Fruit fly (Drosophila melanogaster) whole organism: ENCODE measurements around the gene Hk.

Experiments used
- CG8478 ChIP-seq: fragments of >200 bp; optimal IDR thresholded peaks from 2 replicates; lab custom pipeline; 2018; ENCODE audit warnings: inconsistent platforms
- EcR ChIP-seq, 2 experiments: fragments of >200 bp; optimal IDR thresholded peaks; 2 replicates each; lab custom pipeline; 2017; ENCODE audit warnings: missing biosample characterization in 2 of 2, missing genetic modification characterization in 2 of 2, missing genetic modification reagents in 2 of 2
- psq ChIP-seq: fragments of >200 bp; optimal IDR thresholded peaks from 2 replicates; lab custom pipeline; 2017
- usp ChIP-seq: fragments of >200 bp; optimal IDR thresholded peaks from 2 replicates; lab custom pipeline; 2017; ENCODE audit warnings: missing biosample characterization, missing genetic modification characterization, mixed read lengths

- TF ChIP-seq CG8478 (no peak), EcR (GFP tag; optimal IDR thresholded peaks at IDR 0.05; lab: Kevin White, UChicago) (no peak), usp (GFP tag; lab: Kevin White, UChicago) (no peak), psq (lab: Kevin White, UChicago) (no peak)
Measured at dm6 chrX:10184355-10185058, 78.8 kb downstream of the Hk start.
